Worm (Caenorhabditis elegans) whole organism, L1 larva: ENCODE measurements around the gene ZK829.9.

Source experiments
- C34B4.2 ChIP-seq: sonication (generic microtip); optimal IDR thresholded peaks from 2 replicates; lab custom pipeline; 2017; ENCODE audit warnings: mild to moderate bottlenecking, missing genetic modification characterization, missing compliant biosample characterization
- F16B12.6 ChIP-seq: fragments of 150-350 bp; optimal IDR thresholded peaks from 2 replicates; lab custom pipeline; 2014; ENCODE audit warnings: missing biosample characterization, missing genetic modification characterization
- Y116A8C.19 ChIP-seq: sonication (generic microtip); optimal IDR thresholded peaks from 2 replicates; lab custom pipeline; 2016; ENCODE audit warnings: missing compliant biosample characterization, missing genetic modification characterization, borderline replicate concordance
- aly-2 ChIP-seq: fragments of 150-350 bp; optimal IDR thresholded peaks from 2 replicates; lab custom pipeline; 2014; ENCODE audit warnings: missing biosample characterization, missing genetic modification characterization
- blmp-1 ChIP-seq: fragments of 150-350 bp; optimal IDR thresholded peaks from 2 replicates; lab custom pipeline; 2014; ENCODE audit warnings: missing biosample characterization, missing genetic modification characterization
- ceh-8 ChIP-seq: fragments of 200-800 bp; sonication (Bioruptor generic); optimal IDR thresholded peaks from 2 replicates; lab custom pipeline; 2018; ENCODE audit warnings: mild to moderate bottlenecking, missing genetic modification characterization, moderate library complexity, missing compliant biosample characterization
- ceh-82 ChIP-seq, 3 experiments: fragments of 150-350 bp in 1 of 3; sonication (generic microtip) in 2 of 3; optimal IDR thresholded peaks; 2 replicates each; lab custom pipeline; 2014 to 2017; ENCODE audit warnings: missing biosample characterization in 3 of 3, missing genetic modification characterization in 3 of 3
- ceh-90 ChIP-seq: sonication (generic microtip); optimal IDR thresholded peaks from 2 replicates; lab custom pipeline; 2016; ENCODE audit warnings: missing genetic modification characterization, missing compliant biosample characterization
- dpl-1 ChIP-seq, 3 experiments: fragments of 150-350 bp in 2 of 3; sonication (generic microtip) in 1 of 3; optimal IDR thresholded peaks; 2 replicates each; lab custom pipeline; 2014 to 2017; ENCODE audit warnings: missing biosample characterization in 3 of 3, missing genetic modification characterization in 3 of 3, missing genetic modification reagents in 3 of 3
- dsc-1 ChIP-seq: sonication (generic microtip); optimal IDR thresholded peaks from 2 replicates; lab custom pipeline; 2016; ENCODE audit warnings: mild to moderate bottlenecking, missing genetic modification characterization, missing compliant biosample characterization
- efl-1 ChIP-seq, 4 experiments: fragments of 150-350 bp; optimal IDR thresholded peaks in 3 of 4; peaks in 1 of 4; 1 replicate in 1 of 4; 2 replicates in 3 of 4; lab custom pipeline; 2014; ENCODE audit warnings: missing biosample characterization in 2 of 4, missing genetic modification characterization in 2 of 4, missing genetic modification reagents in 2 of 4
- egl-13 ChIP-seq: sonication (generic microtip); optimal IDR thresholded peaks from 2 replicates; lab custom pipeline; 2016; ENCODE audit warnings: missing genotype, missing genetic modification reagents, missing genetic modification characterization, missing compliant biosample characterization
- egl-27 ChIP-seq, 2 experiments: fragments of 150-350 bp in 1 of 2; sonication (generic microtip); optimal IDR thresholded peaks; 3 replicates each; lab custom pipeline; 2017 to 2018; ENCODE audit warnings: missing biosample characterization in 2 of 2, missing genetic modification characterization in 2 of 2, missing genetic modification reagents in 2 of 2
- elt-2 ChIP-seq: sonication (generic microtip); optimal IDR thresholded peaks from 2 replicates; lab custom pipeline; 2016; ENCODE audit warnings: missing genetic modification characterization, mild to moderate bottlenecking, inconsistent platforms, missing compliant biosample characterization, missing genetic modification reagents
- elt-3 ChIP-seq, 6 experiments: fragments of 150-350 bp in 1 of 6; sonication (generic microtip); optimal IDR thresholded peaks; 2 replicates each; lab custom pipeline; 2017 to 2018; ENCODE audit warnings: missing biosample characterization in 6 of 6, missing genetic modification characterization in 6 of 6, inconsistent platforms in 1 of 6
- ets-5 ChIP-seq: fragments of 200-800 bp; sonication (Bioruptor generic); IDR thresholded peaks from 2 replicates; pipeline ENCODE4 v1.3.6; 2022; ENCODE audit warnings: missing genetic modification characterization, missing compliant biosample characterization
- fkh-10 ChIP-seq: sonication (generic microtip); optimal IDR thresholded peaks from 2 replicates; lab custom pipeline; 2017; ENCODE audit warnings: missing biosample characterization, missing genetic modification reagents, missing genetic modification characterization
- fkh-8 ChIP-seq: sonication (generic microtip); optimal IDR thresholded peaks from 2 replicates; lab custom pipeline; 2016; ENCODE audit warnings: mild to moderate bottlenecking, missing genetic modification characterization, missing compliant biosample characterization
- hlh-17 ChIP-seq: fragments of 200-800 bp; sonication (Bioruptor generic); optimal IDR thresholded peaks from 2 replicates; lab custom pipeline; 2018; ENCODE audit warnings: missing genetic modification characterization, mild to moderate bottlenecking, missing compliant biosample characterization, moderate library complexity, borderline replicate concordance
- hpl-2 ChIP-seq: fragments of 150-350 bp; optimal IDR thresholded peaks from 2 replicates; lab custom pipeline; 2014; ENCODE audit warnings: missing biosample characterization, missing genetic modification reagents, missing genetic modification characterization
- isw-1 ChIP-seq: fragments of 200-800 bp; sonication (Bioruptor generic); IDR thresholded peaks from 2 replicates; pipeline ENCODE4 v1.3.6; 2022; ENCODE audit warnings: missing genetic modification characterization, missing compliant biosample characterization
- lin-14 ChIP-seq: fragments of 200-800 bp; sonication (Bioruptor generic); optimal IDR thresholded peaks from 2 replicates; lab custom pipeline; 2018; ENCODE audit warnings: mild to moderate bottlenecking, missing genetic modification characterization, moderate library complexity, missing compliant biosample characterization
- lin-35 ChIP-seq, 2 experiments: fragments of 150-350 bp; optimal IDR thresholded peaks; 2 replicates each; lab custom pipeline; 2014; ENCODE audit warnings: missing biosample characterization in 2 of 2, missing genetic modification characterization in 2 of 2, missing genetic modification reagents in 2 of 2
- lin-39 ChIP-seq: fragments of 150-350 bp; optimal IDR thresholded peaks from 2 replicates; lab custom pipeline; 2014; ENCODE audit warnings: missing biosample characterization, missing genetic modification reagents, missing genetic modification characterization
- lir-3 ChIP-seq: sonication (generic microtip); optimal IDR thresholded peaks from 2 replicates; lab custom pipeline; 2016; ENCODE audit warnings: mild to moderate bottlenecking, missing genetic modification characterization, moderate library complexity, missing compliant biosample characterization; ENCODE audit not compliant: poor library complexity
- lsy-2 ChIP-seq, 2 experiments: fragments of 150-350 bp; optimal IDR thresholded peaks; 2 replicates each; lab custom pipeline; 2014; ENCODE audit warnings: missing biosample characterization in 2 of 2, missing genetic modification characterization in 2 of 2
- mdl-1 ChIP-seq, 2 experiments: fragments of 150-350 bp; optimal IDR thresholded peaks; 2 replicates each; lab custom pipeline; 2014 to 2017; ENCODE audit warnings: missing biosample characterization in 2 of 2, missing genetic modification characterization in 2 of 2, inconsistent platforms in 1 of 2
- mef-2 ChIP-seq: fragments of 150-350 bp; optimal IDR thresholded peaks from 2 replicates; lab custom pipeline; 2014; ENCODE audit warnings: missing biosample characterization, missing genetic modification characterization
- mep-1 ChIP-seq: fragments of 150-350 bp; optimal IDR thresholded peaks from 2 replicates; lab custom pipeline; 2014; ENCODE audit warnings: missing biosample characterization, missing genetic modification characterization
- nhr-12 ChIP-seq: sonication (generic microtip); optimal IDR thresholded peaks from 2 replicates; lab custom pipeline; 2017; ENCODE audit warnings: missing biosample characterization, missing genetic modification characterization
- nhr-19 ChIP-seq: fragments of 200-800 bp; sonication (Bioruptor generic); conservative IDR thresholded peaks from 2 replicates; pipeline ENCODE4 v1.3.6; 2022; ENCODE audit warnings: missing genetic modification characterization, missing compliant biosample characterization
- nhr-20 ChIP-seq: sonication (generic microtip); optimal IDR thresholded peaks from 2 replicates; lab custom pipeline; 2016; ENCODE audit warnings: mild to moderate bottlenecking, missing genetic modification characterization, missing compliant biosample characterization
- nhr-28 ChIP-seq: fragments of 150-350 bp; optimal IDR thresholded peaks from 2 replicates; lab custom pipeline; 2014; ENCODE audit warnings: missing biosample characterization, missing genetic modification characterization
- nhr-47 ChIP-seq: sonication (generic microtip); optimal IDR thresholded peaks from 2 replicates; lab custom pipeline; 2016; ENCODE audit warnings: mild to moderate bottlenecking, missing genetic modification characterization, moderate library complexity, missing compliant biosample characterization
- nhr-71 ChIP-seq: sonication (generic microtip); optimal IDR thresholded peaks from 2 replicates; lab custom pipeline; 2016; ENCODE audit warnings: mild to moderate bottlenecking, missing genetic modification characterization, moderate library complexity, missing compliant biosample characterization
- nhr-84 ChIP-seq: sonication (generic microtip); optimal IDR thresholded peaks from 2 replicates; lab custom pipeline; 2017; ENCODE audit warnings: missing biosample characterization, missing genetic modification characterization
- nhr-90 ChIP-seq: sonication (generic microtip); optimal IDR thresholded peaks from 2 replicates; lab custom pipeline; 2016; ENCODE audit warnings: mild to moderate bottlenecking, missing genetic modification characterization, missing compliant biosample characterization; ENCODE audit not compliant: poor library complexity
- pag-3 ChIP-seq: sonication (generic microtip); optimal IDR thresholded peaks from 2 replicates; lab custom pipeline; 2017; ENCODE audit warnings: missing genetic modification characterization, mild to moderate bottlenecking, missing compliant biosample characterization, antibody characterized with exemption, borderline replicate concordance; ENCODE audit not compliant: insufficient read depth
- pqm-1 ChIP-seq: sonication (generic microtip); optimal IDR thresholded peaks from 3 replicates; lab custom pipeline; 2017; ENCODE audit warnings: missing biosample characterization, missing genetic modification characterization
- rnt-1 ChIP-seq: sonication (generic microtip); optimal IDR thresholded peaks from 2 replicates; lab custom pipeline; 2016; ENCODE audit warnings: mild to moderate bottlenecking, missing genetic modification characterization, moderate library complexity, missing compliant biosample characterization
- skn-1 ChIP-seq: fragments of 150-350 bp; optimal IDR thresholded peaks from 2 replicates; lab custom pipeline; 2014; ENCODE audit warnings: missing biosample characterization, missing genetic modification characterization
- snpc-4 ChIP-seq: fragments of 150-350 bp; optimal IDR thresholded peaks from 2 replicates; lab custom pipeline; 2014; ENCODE audit warnings: missing biosample characterization, missing genetic modification characterization
- snu-23 ChIP-seq: sonication (generic microtip); optimal IDR thresholded peaks from 2 replicates; lab custom pipeline; 2016; ENCODE audit warnings: missing genetic modification characterization, missing compliant biosample characterization
- swsn-7 ChIP-seq: sonication (generic microtip); optimal IDR thresholded peaks from 2 replicates; lab custom pipeline; 2016; ENCODE audit warnings: missing genetic modification characterization, missing compliant biosample characterization
- tbx-2 ChIP-seq: sonication (generic microtip); optimal IDR thresholded peaks from 2 replicates; lab custom pipeline; 2016; ENCODE audit warnings: missing genetic modification characterization, missing compliant biosample characterization
- tlp-1 ChIP-seq: fragments of 150-350 bp; optimal IDR thresholded peaks from 2 replicates; lab custom pipeline; 2014; ENCODE audit warnings: missing biosample characterization, missing genetic modification characterization
- unc-30 ChIP-seq: sonication (generic microtip); optimal IDR thresholded peaks from 2 replicates; lab custom pipeline; 2017; ENCODE audit warnings: missing biosample characterization, missing genetic modification characterization
- unc-86 ChIP-seq: sonication (generic microtip); optimal IDR thresholded peaks from 2 replicates; lab custom pipeline; 2016; ENCODE audit warnings: missing genetic modification characterization, missing compliant biosample characterization
- xbp-1 ChIP-seq: sonication (generic microtip); optimal IDR thresholded peaks from 2 replicates; lab custom pipeline; 2016; ENCODE audit warnings: missing genetic modification characterization, missing compliant biosample characterization
- ztf-11 ChIP-seq, 2 experiments: sonication (generic microtip); optimal IDR thresholded peaks; 2 replicates each; lab custom pipeline; 2016 to 2017; ENCODE audit warnings: missing genetic modification characterization in 2 of 2, missing biosample characterization in 1 of 2, missing compliant biosample characterization in 1 of 2

ZK829.9 gene

DNA sequence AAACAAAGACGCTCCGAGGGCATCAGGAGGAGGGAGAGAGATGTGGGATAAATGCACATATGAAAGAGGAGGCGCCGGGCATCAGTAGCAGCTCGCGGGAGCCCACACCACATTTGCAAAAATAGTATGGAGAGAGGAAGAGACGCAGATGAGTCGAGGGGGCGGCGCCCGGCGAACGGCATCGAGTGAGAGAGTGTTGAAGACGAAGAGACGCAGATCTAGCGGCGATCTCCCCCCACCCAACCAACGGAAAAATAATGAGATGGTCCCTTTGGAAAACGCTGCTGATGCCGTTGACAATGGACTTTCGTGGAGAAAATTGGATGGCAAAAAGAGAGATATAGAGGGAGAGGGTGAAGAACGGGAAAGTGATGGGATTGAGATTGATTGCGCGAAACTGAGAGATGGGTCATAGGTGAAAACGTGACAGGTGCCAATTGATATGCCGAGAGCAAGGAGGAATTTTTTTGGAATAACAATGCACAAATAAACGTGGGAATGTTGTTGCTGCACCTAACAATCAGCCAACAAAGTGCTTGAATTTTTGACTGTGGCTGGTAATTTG lies 42.2 kb downstream of the ZK829.9 start:
- TF ChIP-seq nhr-20 (tag; lab: Kevin White, UChicago): peak; percentile 32
- TF ChIP-seq nhr-28: no peak
- peak; percentile 90 for TF ChIP-seq pag-3
- TF ChIP-seq ceh-82 (tag; optimal IDR thresholded peaks at IDR 0.05; lab: Kevin White, UChicago): no peak
- peak; percentile 25 for TF ChIP-seq xbp-1
- no peak for TF ChIP-seq ceh-8
- no peak for TF ChIP-seq isw-1 (GFP tag; lab: Robert Waterston, UW)
- TF ChIP-seq tbx-2 (tag; lab: Kevin White, UChicago): peak; percentile 42
- TF ChIP-seq nhr-90: no peak
- TF ChIP-seq nhr-12: no peak
- TF ChIP-seq lir-3: no peak
- TF ChIP-seq aly-2 (tag; lab: Kevin White, UChicago): no peak
- no peak for TF ChIP-seq blmp-1 (tag; lab: Kevin White, UChicago)
- TF ChIP-seq elt-2 (tag; lab: Kevin White, UChicago): no peak
- TF ChIP-seq hlh-17 (GFP tag; lab: Kevin White, UChicago): no peak
- TF ChIP-seq nhr-71: peak; percentile 81
- peak in 1 of 2 experiments; percentile 14 for TF ChIP-seq mdl-1 (tag; optimal IDR thresholded peaks at IDR 0.05; lab: Kevin White, UChicago)
- no peak for TF ChIP-seq elt-3 (tag; optimal IDR thresholded peaks at IDR 0.05; lab: Kevin White, UChicago)
- no peak for TF ChIP-seq hpl-2 (GFP tag; lab: Kevin White, UChicago)
- no peak for TF ChIP-seq mef-2 (tag; lab: Kevin White, UChicago)
- TF ChIP-seq lin-35 (GFP tag; optimal IDR thresholded peaks at IDR 0.05; lab: Kevin White, UChicago): peak in 1 of 2 experiments; percentile 12
- TF ChIP-seq nhr-19: peak; percentile 44
- TF ChIP-seq dpl-1 (GFP tag; optimal IDR thresholded peaks at IDR 0.05; lab: Kevin White, UChicago): no peak
- TF ChIP-seq mep-1: no peak
- TF ChIP-seq swsn-7 (tag; lab: Kevin White, UChicago): peak; percentile 27
- peak in 1 of 2 experiments; percentile 3 for TF ChIP-seq efl-1 (optimal IDR thresholded peaks at IDR 0.05; lab: Kevin White, UChicago)
- TF ChIP-seq efl-1 (GFP tag; optimal IDR thresholded peaks at IDR 0.05 in 1 of 2; lab: Kevin White, UChicago): peak in 1 of 2 experiments; percentile 73
- no peak for TF ChIP-seq Y116A8C.19
- no peak for TF ChIP-seq tlp-1 (tag; lab: Kevin White, UChicago)
- TF ChIP-seq C34B4.2 (tag; lab: Kevin White, UChicago): no peak
- no peak for TF ChIP-seq fkh-10
- peak; percentile 43 for TF ChIP-seq snu-23 (GFP tag; lab: Kevin White, UChicago)
- no peak for TF ChIP-seq unc-86 (tag; lab: Kevin White, UChicago)
- peak; percentile 42 for TF ChIP-seq lin-39
- peak; percentile 77 for TF ChIP-seq rnt-1
- no peak for TF ChIP-seq snpc-4 (tag; lab: Kevin White, UChicago)
- no peak for TF ChIP-seq egl-13
- no peak for TF ChIP-seq fkh-8
- no peak for TF ChIP-seq egl-27 (tag; optimal IDR thresholded peaks at IDR 0.05; lab: Kevin White, UChicago)
- peak; percentile 96 for TF ChIP-seq lin-14 (GFP tag; lab: Kevin White, UChicago)
- no peak for TF ChIP-seq nhr-84 (tag; lab: Kevin White, UChicago)
- no peak for TF ChIP-seq skn-1 (tag; lab: Kevin White, UChicago)
- peak; percentile 43 for TF ChIP-seq dsc-1 (tag; lab: Kevin White, UChicago)
- TF ChIP-seq ceh-90: no peak
- no peak for TF ChIP-seq F16B12.6 (tag; lab: Kevin White, UChicago)
- TF ChIP-seq pqm-1: no peak
- peak in 1 of 2 experiments; percentile 22 for TF ChIP-seq lsy-2 (tag; optimal IDR thresholded peaks at IDR 0.05; lab: Kevin White, UChicago)
- no peak for TF ChIP-seq ztf-11 (tag; optimal IDR thresholded peaks at IDR 0.05; lab: Kevin White, UChicago)
- no peak for TF ChIP-seq nhr-47 (tag; lab: Kevin White, UChicago)
- TF ChIP-seq ets-5 (GFP tag; lab: Robert Waterston, UW): no peak
- no peak for TF ChIP-seq unc-30 (tag; lab: Kevin White, UChicago)
- TF ChIP-seq, all 84 proteins: peak for 16
